Fruit fly (Drosophila melanogaster): ENCODE data around the gene CG34398.

Gene CG34398

DNA sequence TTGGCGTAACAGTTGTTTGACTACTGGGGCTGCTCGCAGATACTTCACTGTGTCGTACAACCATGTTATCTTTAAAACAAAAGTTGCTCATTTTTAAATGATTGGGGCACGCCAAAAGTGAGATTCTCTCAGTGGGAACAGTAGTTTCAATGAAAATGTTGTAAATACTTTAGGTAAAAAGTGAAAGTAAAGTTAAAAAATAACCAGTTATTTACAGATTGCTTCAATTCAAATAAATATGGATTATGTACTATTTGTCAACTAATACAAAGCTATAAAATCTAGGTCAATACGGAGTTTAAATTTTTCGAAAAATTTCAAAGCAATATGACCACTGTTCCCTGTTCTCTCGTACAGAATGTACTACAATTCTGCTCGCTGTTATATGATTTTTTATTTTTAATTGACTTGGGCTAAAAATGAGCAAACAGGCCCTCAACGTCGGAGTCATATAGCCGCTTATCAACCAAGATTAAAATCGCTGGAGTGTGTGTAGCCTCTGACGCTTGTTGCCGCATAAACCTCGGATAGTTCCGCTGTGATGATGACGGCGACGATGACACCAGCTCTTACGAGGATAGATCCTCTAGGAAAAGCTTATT lies 43.3 kb downstream of the CG34398 start, which contains the start of gene Argl:
Argl (minus strand) TSS at position 370 of the 602 bp plus-strand sequence.
- TF ChIP-seq CG32121 (GFP tag; IDR thresholded peaks at IDR 0.05), result no peak
- TF ChIP-seq rn (GFP tag; IDR thresholded peaks at IDR 0.05), result no peak
- no peak for TF ChIP-seq CG14655 (GFP tag; optimal IDR thresholded peaks at IDR 0.05)
- no peak for TF ChIP-seq Snoo (tag; optimal IDR thresholded peaks at IDR 0.05)
- peak; percentile 20 for TF ChIP-seq CG8159 (tag; optimal IDR thresholded peaks at IDR 0.05)
- no peak for TF ChIP-seq CG17806 (tag; optimal IDR thresholded peaks at IDR 0.05)
- no peak for TF ChIP-seq CG12605 (GFP tag; IDR thresholded peaks at IDR 0.05)
- TF ChIP-seq Pif1B (GFP tag; optimal IDR thresholded peaks at IDR 0.05), result peak; percentile 11
- no peak for TF ChIP-seq CG15710 (tag; optimal IDR thresholded peaks at IDR 0.05)
- no peak for TF ChIP-seq CG10348 (GFP tag; IDR thresholded peaks at IDR 0.05)
- no peak for TF ChIP-seq CG4496 (GFP tag; IDR thresholded peaks at IDR 0.05)
- TF ChIP-seq Ets98B (GFP tag; IDR thresholded peaks at IDR 0.05), result no peak
- TF ChIP-seq gl (tag; optimal IDR thresholded peaks at IDR 0.05), result no peak
- no peak for TF ChIP-seq EcR (GFP tag; optimal IDR thresholded peaks at IDR 0.05)

DNA sequence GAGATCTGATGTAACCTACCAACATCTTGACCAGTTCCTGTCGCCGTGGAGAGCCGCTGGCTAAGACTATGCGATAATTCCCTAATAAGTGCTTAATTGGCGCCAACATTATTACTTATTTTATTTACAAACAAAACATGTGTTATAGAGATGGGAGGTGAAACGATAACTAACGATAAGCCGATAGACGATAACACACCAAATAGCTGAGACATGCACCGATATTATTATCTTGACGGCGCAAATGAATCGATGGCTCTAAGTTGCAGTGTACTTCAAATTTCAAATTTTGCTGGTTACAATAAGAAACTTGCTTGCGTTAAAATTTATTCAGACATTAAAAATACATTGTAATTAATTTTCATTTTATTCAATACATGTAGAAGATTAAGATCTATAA lies 44.5 kb downstream of the CG34398 start, which contains the start of gene CG9515:
CG9515 (minus strand) TSS at position 148 of the 400 bp plus-strand sequence.
- no peak for TF ChIP-seq CG12605 (GFP tag; IDR thresholded peaks at IDR 0.05)

DNA sequence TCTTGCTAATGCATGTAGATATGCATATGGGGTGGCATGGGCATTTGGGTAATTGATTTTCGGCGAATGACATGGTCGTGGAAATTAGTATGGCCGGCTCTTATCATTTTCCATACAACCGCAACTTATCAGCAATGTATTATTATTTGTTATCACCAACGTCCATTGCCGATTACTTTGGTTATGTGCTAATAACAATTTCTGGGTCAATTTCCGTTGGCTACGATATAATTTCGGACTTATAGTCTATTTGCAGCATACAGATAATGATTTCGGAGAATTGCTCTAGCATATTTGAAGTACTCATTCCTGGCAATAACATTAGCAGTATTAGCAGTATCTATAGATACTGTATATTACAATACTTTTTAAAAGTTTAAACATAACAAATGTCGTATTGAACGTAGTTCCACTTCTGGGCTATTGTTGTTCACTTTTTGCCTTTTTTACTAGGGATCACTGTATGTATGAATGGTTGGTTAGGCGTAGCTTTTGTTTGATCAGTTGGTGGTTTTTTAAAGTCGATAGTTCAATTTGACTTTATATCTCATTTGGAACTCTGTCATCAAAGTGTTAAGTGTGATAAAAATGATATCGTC lies 48.2 kb downstream of the CG34398 start, which contains the start of gene CG46397:
CG46397 (plus strand) TSS at position 549 of the 599 bp plus-strand sequence.
- TF ChIP-seq Ets98B (GFP tag; IDR thresholded peaks at IDR 0.05) (no peak), CG34367 (tag; optimal IDR thresholded peaks at IDR 0.05) (no peak), Pif1A (GFP tag; optimal IDR thresholded peaks at IDR 0.05) (no peak), fd96Ca (GFP tag; IDR thresholded peaks at IDR 0.05) (no peak), rn (GFP tag; IDR thresholded peaks at IDR 0.05) (no peak), CG9948 (tag; optimal IDR thresholded peaks at IDR 0.05) (no peak), CG15710 (tag; optimal IDR thresholded peaks at IDR 0.05) (no peak), CG8159 (tag; optimal IDR thresholded peaks at IDR 0.05) (no peak), Pif1B (GFP tag; optimal IDR thresholded peaks at IDR 0.05) (no peak), CG14655 (GFP tag; optimal IDR thresholded peaks at IDR 0.05) (no peak)

DNA sequence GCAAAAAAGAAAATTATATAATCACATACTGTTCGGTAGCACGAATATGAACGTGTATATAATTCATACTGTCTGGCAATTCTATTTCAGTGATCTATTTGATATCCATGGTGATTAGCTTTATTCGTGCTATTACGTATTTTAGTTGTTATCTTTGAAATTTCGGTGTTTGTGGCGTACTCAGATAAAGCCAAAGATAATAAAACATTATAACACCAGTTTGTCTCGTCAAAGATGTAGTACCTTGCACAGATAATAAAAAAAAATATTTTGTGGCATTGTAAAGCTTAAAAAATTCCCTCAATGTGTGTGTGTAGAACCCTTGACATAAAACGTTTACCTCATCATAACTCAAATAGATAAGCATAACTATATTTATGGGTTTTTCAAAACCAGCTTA lies 49.4 kb downstream of the CG34398 start:
- TF ChIP-seq gl (tag; optimal IDR thresholded peaks at IDR 0.05) (no peak), rn (GFP tag; IDR thresholded peaks at IDR 0.05) (no peak), Pif1B (GFP tag; optimal IDR thresholded peaks at IDR 0.05) (no peak), CG8301 (tag; optimal IDR thresholded peaks at IDR 0.05) (no peak), EcR (GFP tag; optimal IDR thresholded peaks at IDR 0.05) (no peak), CG10348 (GFP tag; IDR thresholded peaks at IDR 0.05) (no peak), CG34367 (tag; optimal IDR thresholded peaks at IDR 0.05) (no peak), Snoo (tag; optimal IDR thresholded peaks at IDR 0.05) (no peak), CG15710 (tag; optimal IDR thresholded peaks at IDR 0.05) (no peak), CG14655 (GFP tag; optimal IDR thresholded peaks at IDR 0.05) (no peak), CG12605 (GFP tag; IDR thresholded peaks at IDR 0.05) (no peak), fd96Ca (GFP tag; IDR thresholded peaks at IDR 0.05) (no peak), CG17806 (tag; optimal IDR thresholded peaks at IDR 0.05) (no peak), D1 (tag; optimal IDR thresholded peaks at IDR 0.05) (no peak), Ets98B (GFP tag; IDR thresholded peaks at IDR 0.05) (no peak), CG8159 (tag; optimal IDR thresholded peaks at IDR 0.05) (no peak), CG13204 (GFP tag; optimal IDR thresholded peaks at IDR 0.05) (no peak), CG9948 (tag; optimal IDR thresholded peaks at IDR 0.05) (no peak)

dm6 chr2L:8948650-8949049 lies 50.1 kb downstream of the CG34398 start:
- TF ChIP-seq CG8159 (tag; optimal IDR thresholded peaks at IDR 0.05), result no peak
- TF ChIP-seq gl (tag; optimal IDR thresholded peaks at IDR 0.05), result no peak
- no peak for TF ChIP-seq CG4496 (GFP tag; IDR thresholded peaks at IDR 0.05)
- no peak for TF ChIP-seq rn (GFP tag; IDR thresholded peaks at IDR 0.05)
- TF ChIP-seq D1 (tag; optimal IDR thresholded peaks at IDR 0.05), result no peak
- TF ChIP-seq CG17806 (tag; optimal IDR thresholded peaks at IDR 0.05), result no peak

DNA sequence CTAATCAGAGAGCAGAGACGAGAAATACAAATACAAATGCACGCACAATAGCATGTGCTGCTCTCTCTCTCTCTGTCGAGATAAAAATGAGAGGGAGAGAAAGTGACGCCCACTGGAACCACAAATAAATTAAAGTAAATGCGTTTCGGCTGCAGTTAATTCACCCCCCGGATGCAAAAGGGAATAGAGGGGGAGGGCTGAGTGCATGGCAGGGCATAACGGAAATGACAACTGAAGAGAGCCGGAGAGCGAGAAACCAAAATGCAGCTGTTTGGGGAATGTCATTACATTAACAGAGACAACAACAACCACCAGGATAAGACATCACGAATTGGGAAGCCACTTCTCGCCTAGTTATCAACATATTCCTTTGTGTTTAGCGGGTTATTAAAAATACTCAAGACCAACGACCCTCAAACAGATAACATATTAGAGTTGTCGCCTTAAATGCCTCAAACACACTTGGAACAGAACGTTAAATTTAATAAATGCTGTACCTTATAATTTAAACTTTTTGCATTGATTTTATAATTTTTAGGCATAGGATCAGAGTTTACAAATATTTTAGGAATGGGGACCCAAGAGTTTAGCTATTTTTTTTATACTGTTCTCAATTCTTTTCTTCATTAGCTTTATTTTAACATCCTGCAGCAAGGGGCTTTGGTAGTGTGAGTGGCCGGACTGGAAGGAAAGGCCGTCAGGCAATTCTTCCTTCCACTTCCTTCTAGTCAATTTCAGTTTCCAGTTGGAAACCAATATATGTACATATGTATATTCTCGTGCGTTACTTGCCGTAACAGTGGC lies 51.5 kb downstream of the CG34398 start:
- TF ChIP-seq CG17806 (tag; optimal IDR thresholded peaks at IDR 0.05), result peak; percentile 62
- TF ChIP-seq rn (GFP tag; IDR thresholded peaks at IDR 0.05), result no peak
- peak; percentile 27; the same call in 1 of the 2 replicates for TF ChIP-seq Ets98B (GFP tag; IDR thresholded peaks at IDR 0.05)
- TF ChIP-seq CG9948 (tag; optimal IDR thresholded peaks at IDR 0.05), result peak; percentile 75
- peak; percentile 26 for TF ChIP-seq CG8301 (tag; optimal IDR thresholded peaks at IDR 0.05)
- TF ChIP-seq CG12605 (GFP tag; IDR thresholded peaks at IDR 0.05), result peak; percentile 41; the same call in 1 of the 2 replicates
- TF ChIP-seq CG32121 (GFP tag; IDR thresholded peaks at IDR 0.05), result no peak
- no peak for TF ChIP-seq gl (tag; optimal IDR thresholded peaks at IDR 0.05)
- peak; percentile 51 for TF ChIP-seq D1 (tag; optimal IDR thresholded peaks at IDR 0.05)
- TF ChIP-seq CG14655 (GFP tag; optimal IDR thresholded peaks at IDR 0.05), result peak; percentile 73
- TF ChIP-seq CG8159 (tag; optimal IDR thresholded peaks at IDR 0.05), result peak; percentile 80
- peak; percentile 67 for TF ChIP-seq EcR (GFP tag; optimal IDR thresholded peaks at IDR 0.05)
- 0 out of 3 replicates have a peak, but pooled peaks have one; percentile 51 for TF ChIP-seq CG4496 (GFP tag; IDR thresholded peaks at IDR 0.05)
- TF ChIP-seq CG34367 (tag; optimal IDR thresholded peaks at IDR 0.05), result peak; percentile 20
- no peak for TF ChIP-seq fd96Ca (GFP tag; IDR thresholded peaks at IDR 0.05)
- TF ChIP-seq Snoo (tag; optimal IDR thresholded peaks at IDR 0.05), result peak; percentile 64
- peak; percentile 65 for TF ChIP-seq Pif1A (GFP tag; optimal IDR thresholded peaks at IDR 0.05)
- peak; percentile 62 for TF ChIP-seq CG15710 (tag; optimal IDR thresholded peaks at IDR 0.05)
- no peak for TF ChIP-seq CG13204 (GFP tag; optimal IDR thresholded peaks at IDR 0.05)
- peak; percentile 50 for TF ChIP-seq Pif1B (GFP tag; optimal IDR thresholded peaks at IDR 0.05)
- TF ChIP-seq CG10348 (GFP tag; IDR thresholded peaks at IDR 0.05), result no peak

All from whole organism, pupa.